Fruit fly (Drosophila melanogaster) whole organism, adult: ENCODE data around the gene RpS28a.

ENCODE experiments used
- CG11617 ChIP-seq: fragments of 200-800 bp; sonication (Bioruptor generic); optimal IDR thresholded peaks from 2 replicates; lab custom pipeline; 2017; ENCODE audit warnings: mild to moderate bottlenecking, missing biosample characterization, missing genetic modification reagents, missing genetic modification characterization
- CG12768 ChIP-seq: fragments of 200-800 bp; sonication (Bioruptor generic); optimal IDR thresholded peaks from 2 replicates; lab custom pipeline; 2017; ENCODE audit warnings: missing biosample characterization, missing genetic modification characterization, mild to moderate bottlenecking, moderate library complexity, missing genetic modification reagents
- CG14711 ChIP-seq: fragments of 200-800 bp; sonication (Bioruptor generic); optimal IDR thresholded peaks from 2 replicates; lab custom pipeline; 2018; ENCODE audit warnings: missing biosample characterization, mild to moderate bottlenecking, missing genetic modification characterization, moderate library complexity
- CG1620 ChIP-seq: fragments of 200-800 bp; sonication (Bioruptor generic); optimal IDR thresholded peaks from 2 replicates; lab custom pipeline; 2016; ENCODE audit warnings: missing biosample characterization, missing genetic modification characterization
- CG33017 ChIP-seq: fragments of 200-800 bp; sonication (Bioruptor generic); optimal IDR thresholded peaks from 2 replicates; lab custom pipeline; 2018; ENCODE audit warnings: missing biosample characterization, mild to moderate bottlenecking, missing genetic modification characterization, moderate library complexity
- CG5204 ChIP-seq: fragments of 200-800 bp; sonication (Bioruptor generic); optimal IDR thresholded peaks from 2 replicates; lab custom pipeline; 2016; ENCODE audit warnings: missing biosample characterization, missing genetic modification characterization
- CG7045 ChIP-seq: fragments of 200-800 bp; sonication (Bioruptor generic); optimal IDR thresholded peaks from 2 replicates; lab custom pipeline; 2017; ENCODE audit warnings: missing biosample characterization, mild to moderate bottlenecking, missing genetic modification characterization
- CG7101 ChIP-seq: fragments of 200-800 bp; sonication (Bioruptor generic); optimal IDR thresholded peaks from 2 replicates; lab custom pipeline; 2018; ENCODE audit warnings: missing biosample characterization, mild to moderate bottlenecking, missing genetic modification characterization, moderate library complexity
- Clk ChIP-seq: fragments of 200-800 bp; sonication (Bioruptor generic); optimal IDR thresholded peaks from 2 replicates; lab custom pipeline; 2017; ENCODE audit warnings: missing biosample characterization, missing genetic modification characterization
- Crg-1 ChIP-seq: fragments of 200-800 bp; sonication (Bioruptor generic); optimal IDR thresholded peaks from 2 replicates; lab custom pipeline; 2016; ENCODE audit warnings: missing biosample characterization, missing genetic modification characterization
- Hr96 ChIP-seq: fragments of 200-800 bp; sonication (Bioruptor generic); optimal IDR thresholded peaks from 2 replicates; lab custom pipeline; 2016; ENCODE audit warnings: missing biosample characterization, missing genetic modification characterization
- Mnt ChIP-seq: fragments of 200-800 bp; sonication (Bioruptor generic); optimal IDR thresholded peaks from 2 replicates; lab custom pipeline; 2016; ENCODE audit warnings: missing biosample characterization, mild to moderate bottlenecking, missing genetic modification characterization
- bab1 ChIP-seq: fragments of 200-800 bp; sonication (Bioruptor generic); optimal IDR thresholded peaks from 3 replicates; lab custom pipeline; 2019; ENCODE audit warnings: missing biosample characterization, mild to moderate bottlenecking, missing genetic modification characterization, moderate library complexity
- cic ChIP-seq: fragments of 200-800 bp; sonication (Bioruptor generic); optimal IDR thresholded peaks from 2 replicates; lab custom pipeline; 2017; ENCODE audit warnings: missing biosample characterization, mild to moderate bottlenecking, missing genetic modification characterization, moderate library complexity
- cnc ChIP-seq, 2 experiments: fragments of >200 bp; optimal IDR thresholded peaks; 2 replicates each; lab custom pipeline; 2017
- kay ChIP-seq: fragments of 200-800 bp; sonication (Bioruptor generic); peaks from one replicate; lab custom pipeline; 2016; ENCODE audit warnings: missing biosample characterization, missing genetic modification characterization, borderline replicate concordance
- ovo ChIP-seq: fragments of 200-800 bp; sonication (Bioruptor generic); optimal IDR thresholded peaks from 2 replicates; lab custom pipeline; 2016; ENCODE audit warnings: missing biosample characterization, missing genetic modification characterization
- pad ChIP-seq: fragments of 200-800 bp; sonication (Bioruptor generic); optimal IDR thresholded peaks from 3 replicates; lab custom pipeline; 2017; ENCODE audit warnings: missing biosample characterization, missing genetic modification characterization, mild to moderate bottlenecking, moderate library complexity, missing genetic modification reagents
- tj ChIP-seq: fragments of 200-800 bp; sonication (Bioruptor generic); optimal IDR thresholded peaks from 3 replicates; lab custom pipeline; 2017; ENCODE audit warnings: missing biosample characterization, mild to moderate bottlenecking, missing genetic modification characterization, moderate library complexity
- toe ChIP-seq: fragments of 200-800 bp; sonication (Bioruptor generic); optimal IDR thresholded peaks from 2 replicates; lab custom pipeline; 2016; ENCODE audit warnings: missing biosample characterization, missing genetic modification characterization

Gene RpS28a

dm6 chr3R:29999495-29999894 is 23.0 kb downstream of the RpS28a start, which contains the start of gene CG34298:
Gene CG34298, plus strand, starts transcription at chr3R:29999795.
- TF ChIP-seq CG5204 (GFP tag; lab: Kevin White, UChicago) (no peak), CG14711 (tag; lab: Kevin White, UChicago) (no peak), CG11617 (GFP tag; lab: Kevin White, UChicago) (no peak), CG1620 (GFP tag; lab: Kevin White, UChicago) (no peak), CG33017 (no peak), cnc (optimal IDR thresholded peaks at IDR 0.05; lab: Kevin White, UChicago) (no peak), ovo (GFP tag; lab: Kevin White, UChicago) (no peak)

- TF ChIP-seq Mnt (GFP tag; lab: Kevin White, UChicago) (peak; percentile 42), CG1620 (GFP tag; lab: Kevin White, UChicago) (peak; percentile 23), CG12768 (no peak), CG14711 (tag; lab: Kevin White, UChicago) (peak; percentile 29), bab1 (peak; percentile 55), CG7101 (tag; lab: Kevin White, UChicago) (peak; percentile 18), tj (GFP tag; lab: Kevin White, UChicago) (no peak), Clk (GFP tag; lab: Kevin White, UChicago) (no peak), Crg-1 (no peak)
Observed at dm6 chr3R:29997607-29998236, 24.7 kb downstream of the RpS28a start, which contains the start of the genes CG15525 and CG11504. Gene CG15525, minus strand, starts transcription at chr3R:29997676. Gene CG11504, plus strand, starts transcription at chr3R:29997900.

dm6 chr3R:29995035-29995434 is 27.4 kb downstream of the RpS28a start, which contains the start of the genes CG7903 and Sas-6:
Gene CG7903, minus strand, starts transcription at chr3R:29995231.
Gene Sas-6, plus strand, starts transcription at chr3R:29995357.
- TF ChIP-seq CG14711 (tag; lab: Kevin White, UChicago) (peak; percentile 1), CG5204 (GFP tag; lab: Kevin White, UChicago) (no peak), CG1620 (GFP tag; lab: Kevin White, UChicago) (peak; percentile 9), cnc (optimal IDR thresholded peaks at IDR 0.05; lab: Kevin White, UChicago) (no peak)

- no peak for TF ChIP-seq CG12768
- TF ChIP-seq kay = no peak
- TF ChIP-seq bab1 = peak; percentile 6
Observed at dm6 chr3R:29993134-29993533, 29.3 kb downstream of the RpS28a start, which contains the start of gene Acph-1. Gene Acph-1, minus strand, starts transcription at chr3R:29993411.

dm6 chr3R:29990681-29991080 is 31.8 kb downstream of the RpS28a start:
- no peak for TF ChIP-seq CG11617 (GFP tag; lab: Kevin White, UChicago)
- TF ChIP-seq CG1620 (GFP tag; lab: Kevin White, UChicago) = no peak
- TF ChIP-seq CG33017 = no peak
- no peak for TF ChIP-seq Mnt (GFP tag; lab: Kevin White, UChicago)
- TF ChIP-seq CG12768 = no peak
- no peak for TF ChIP-seq toe (GFP tag; lab: Kevin White, UChicago)
- TF ChIP-seq tj (GFP tag; lab: Kevin White, UChicago) = no peak
- TF ChIP-seq bab1 = no peak
- TF ChIP-seq kay = no peak
- no peak for TF ChIP-seq CG14711 (tag; lab: Kevin White, UChicago)
- no peak for TF ChIP-seq Clk (GFP tag; lab: Kevin White, UChicago)
- TF ChIP-seq ovo (GFP tag; lab: Kevin White, UChicago) = no peak
- no peak for TF ChIP-seq Crg-1
- no peak for TF ChIP-seq cnc (optimal IDR thresholded peaks at IDR 0.05; lab: Kevin White, UChicago)
- no peak for TF ChIP-seq pad
- TF ChIP-seq CG7101 (tag; lab: Kevin White, UChicago) = no peak
- no peak for TF ChIP-seq cic (GFP tag; lab: Kevin White, UChicago)
- TF ChIP-seq CG5204 (GFP tag; lab: Kevin White, UChicago) = no peak
- TF ChIP-seq CG7045 = no peak
- no peak for TF ChIP-seq Hr96 (GFP tag; lab: Kevin White, UChicago)

- TF ChIP-seq tj (GFP tag; lab: Kevin White, UChicago) (no peak), CG33017 (no peak), CG7045 (no peak), CG12768 (no peak), CG7101 (tag; lab: Kevin White, UChicago) (no peak), kay (no peak), cic (GFP tag; lab: Kevin White, UChicago) (no peak), CG5204 (GFP tag; lab: Kevin White, UChicago) (no peak)
Observed at dm6 chr3R:29985219-29985618, 37.2 kb downstream of the RpS28a start.

dm6 chr3R:29983886-29984285 is 38.6 kb downstream of the RpS28a start:
- TF ChIP-seq kay (no peak), Clk (GFP tag; lab: Kevin White, UChicago) (no peak), Mnt (GFP tag; lab: Kevin White, UChicago) (no peak), bab1 (no peak), tj (GFP tag; lab: Kevin White, UChicago) (no peak)
